Fruit fly (Drosophila melanogaster): ENCODE measurements around the gene CG9806.

dm6 chrX:10613568-10613967 lies 13.3 kb downstream of the CG9806 start:
- TF ChIP-seq CTCF (optimal IDR thresholded peaks at IDR 0.05) (no peak), CG8478 (optimal IDR thresholded peaks at IDR 0.05) (no peak)

Data from S2 (cell line).